Fruit fly (Drosophila melanogaster): ENCODE measurements around the gene Pgd.

DNA sequence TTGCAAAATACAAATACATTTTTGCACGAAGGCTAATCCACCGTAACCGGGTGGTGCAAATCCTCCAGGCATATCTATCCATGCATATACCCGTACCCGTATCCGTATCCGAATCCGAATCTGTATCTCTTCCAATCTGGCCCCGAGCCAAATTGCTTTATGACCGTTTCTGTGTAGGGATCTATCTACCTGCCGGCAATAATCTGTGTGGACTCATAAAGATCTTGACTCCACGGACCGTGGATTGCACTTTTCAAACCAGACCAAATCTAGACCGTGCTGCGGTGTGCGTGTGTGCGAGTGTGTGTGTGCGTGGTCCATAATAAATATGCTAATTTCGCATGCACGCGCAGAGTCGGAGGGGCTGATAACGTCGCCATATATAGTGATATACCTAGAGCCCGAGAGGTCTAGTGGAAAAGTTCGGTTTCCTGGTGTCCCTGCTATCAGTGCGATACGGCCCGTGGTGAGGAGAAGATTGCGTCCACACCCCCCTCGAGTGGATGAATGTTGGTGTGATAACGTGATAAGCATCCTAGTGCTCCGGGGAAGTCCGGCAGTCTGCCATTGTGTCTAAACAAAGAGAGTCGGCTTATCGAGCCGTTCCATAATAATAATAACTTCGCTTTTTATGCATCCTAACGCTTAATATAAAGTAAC is 2.5 kb upstream of the Pgd start:
- no peak for TF ChIP-seq Clk (GFP tag; optimal IDR thresholded peaks at IDR 0.05)
- TF ChIP-seq bab1 (GFP tag; optimal IDR thresholded peaks at IDR 0.05), result no peak
- TF ChIP-seq tj (GFP tag; optimal IDR thresholded peaks at IDR 0.05), result no peak
- no peak for TF ChIP-seq Crg-1 (GFP tag; optimal IDR thresholded peaks at IDR 0.05)
- no peak for TF ChIP-seq kay (GFP tag; ENCODE audit: borderline replicate concordance)
- no peak for TF ChIP-seq CG1620 (GFP tag; optimal IDR thresholded peaks at IDR 0.05)
- no peak for TF ChIP-seq CG12768 (GFP tag; optimal IDR thresholded peaks at IDR 0.05)
- no peak for TF ChIP-seq toe (GFP tag; optimal IDR thresholded peaks at IDR 0.05)
- TF ChIP-seq cnc (optimal IDR thresholded peaks at IDR 0.05), result no peak
- no peak for TF ChIP-seq ovo (GFP tag; optimal IDR thresholded peaks at IDR 0.05)
- no peak for TF ChIP-seq CG7045 (GFP tag; optimal IDR thresholded peaks at IDR 0.05)

All from whole organism, adult.